Fruit fly (Drosophila melanogaster) Kc167 (cell line): ENCODE data around the gene trp.

Experiments used
- h ChIP-seq: fragments of >200 bp; optimal IDR thresholded peaks from 3 replicates; lab custom pipeline; 2018; ENCODE audit warnings: missing external identifiers
- psq ChIP-seq: fragments of >200 bp; optimal IDR thresholded peaks from 2 replicates; lab custom pipeline; 2017; ENCODE audit warnings: missing external identifiers
- ttk ChIP-seq: sonication (Bioruptor generic); optimal IDR thresholded peaks from 2 replicates; lab custom pipeline; 2017; ENCODE audit warnings: missing external identifiers

- no peak for TF ChIP-seq psq (lab: Kevin White, UChicago)
- TF ChIP-seq ttk (lab: Kevin White, UChicago): no peak
- no peak for TF ChIP-seq h (lab: Kevin White, UChicago)
These were observed 27.1 kb downstream of the trp start for dm6 chr3R:29893030-29893429.
